Worm (Caenorhabditis elegans): ENCODE data around the gene gpa-18.

DNA sequence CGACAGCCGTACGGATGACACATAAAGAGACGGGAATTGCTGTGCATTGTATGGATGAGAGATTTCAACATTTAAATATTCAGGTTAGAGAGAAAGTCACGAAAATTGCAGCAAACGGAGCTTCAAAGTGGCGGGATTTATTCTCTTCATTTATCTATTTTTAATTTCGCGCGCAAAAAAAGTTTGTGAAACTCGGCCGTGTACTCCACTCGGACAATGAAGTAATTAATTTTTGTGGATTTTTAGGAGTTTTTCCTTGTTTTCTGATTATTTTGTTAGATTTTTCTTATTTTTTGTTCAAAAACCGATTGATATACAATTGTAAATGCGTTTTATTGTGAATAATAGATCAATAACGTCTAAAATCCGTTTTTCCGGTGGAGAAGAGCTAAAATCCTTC is 7.4 kb downstream of the gpa-18 start:
- no peak for TF ChIP-seq Y53G8AR.9 (GFP tag; conservative IDR thresholded peaks at IDR 0.05)
- no peak for TF ChIP-seq lsl-1 (GFP tag; optimal IDR thresholded peaks at IDR 0.05)
- TF ChIP-seq mcd-1 (GFP tag; IDR thresholded peaks at IDR 0.05), result peak; percentile 39; the same call in 1 of the 2 replicates
- no peak for TF ChIP-seq unc-62 (GFP tag; optimal IDR thresholded peaks at IDR 0.05)
- TF ChIP-seq nhr-90 (tag; optimal IDR thresholded peaks at IDR 0.05), result no peak
- no peak for TF ChIP-seq ama-1 (optimal IDR thresholded peaks at IDR 0.05)
- TF ChIP-seq ama-1 (GFP tag; optimal IDR thresholded peaks at IDR 0.05), result no peak

Data from whole organism, young adult.